Fruit fly (Drosophila melanogaster) whole organism, pupa: ENCODE results near the gene CG32814.

ENCODE experiments used
- CG10348 ChIP-seq: fragments of 200-800 bp; sonication (Bioruptor generic); IDR thresholded peaks from 2 replicates; pipeline ENCODE4 v1.3.6; 2022; ENCODE audit warnings: missing biosample characterization, missing genetic modification characterization
- CG12605 ChIP-seq: fragments of 200-800 bp; sonication (Bioruptor generic); IDR thresholded peaks from 2 replicates; pipeline ENCODE4 v1.3.6; 2022; ENCODE audit warnings: missing biosample characterization, missing genetic modification characterization
- CG13204 ChIP-seq: fragments of 200-800 bp; sonication (Bioruptor generic); optimal IDR thresholded peaks from 2 replicates; lab custom pipeline; 2018; ENCODE audit warnings: missing biosample characterization, mild to moderate bottlenecking, missing genetic modification characterization, moderate library complexity
- CG14655 ChIP-seq: fragments of 200-800 bp; sonication (Bioruptor generic); optimal IDR thresholded peaks from 3 replicates; lab custom pipeline; 2017; ENCODE audit warnings: mild to moderate bottlenecking, missing biosample characterization, missing genetic modification reagents, missing genetic modification characterization
- CG15710 ChIP-seq: fragments of 200-800 bp; sonication (Bioruptor generic); optimal IDR thresholded peaks from 2 replicates; lab custom pipeline; 2018; ENCODE audit warnings: missing biosample characterization, mild to moderate bottlenecking, missing genetic modification characterization, moderate library complexity
- CG17806 ChIP-seq: fragments of 200-800 bp; sonication (Bioruptor generic); optimal IDR thresholded peaks from 2 replicates; lab custom pipeline; 2018; ENCODE audit warnings: missing biosample characterization, mild to moderate bottlenecking, missing genetic modification characterization, moderate library complexity
- CG32121 ChIP-seq: fragments of 200-800 bp; sonication (Bioruptor generic); IDR thresholded peaks from 2 replicates; pipeline ENCODE4 v1.3.6; 2022; ENCODE audit warnings: missing biosample characterization, missing genetic modification characterization
- CG34367 ChIP-seq: fragments of 200-800 bp; sonication (Bioruptor generic); optimal IDR thresholded peaks from 2 replicates; lab custom pipeline; 2018; ENCODE audit warnings: missing biosample characterization, mild to moderate bottlenecking, missing genetic modification characterization
- CG4496 ChIP-seq: fragments of 200-800 bp; sonication (Bioruptor generic); IDR thresholded peaks from 3 replicates; pipeline ENCODE4 v1.3.6; 2022; ENCODE audit warnings: missing biosample characterization, missing genetic modification characterization
- CG8159 ChIP-seq: fragments of 200-800 bp; sonication (Bioruptor generic); optimal IDR thresholded peaks from 3 replicates; lab custom pipeline; 2018; ENCODE audit warnings: missing biosample characterization, mild to moderate bottlenecking, missing genetic modification characterization, moderate library complexity
- CG8301 ChIP-seq: fragments of 200-800 bp; sonication (Bioruptor generic); optimal IDR thresholded peaks from 2 replicates; lab custom pipeline; 2018; ENCODE audit warnings: missing biosample characterization, mild to moderate bottlenecking, missing genetic modification characterization
- CG9948 ChIP-seq: fragments of 200-800 bp; sonication (Bioruptor generic); optimal IDR thresholded peaks from 2 replicates; lab custom pipeline; 2018; ENCODE audit warnings: missing biosample characterization, mild to moderate bottlenecking, missing genetic modification characterization, moderate library complexity
- D1 ChIP-seq: fragments of 200-800 bp; sonication (Bioruptor generic); optimal IDR thresholded peaks from 2 replicates; lab custom pipeline; 2018; ENCODE audit warnings: missing biosample characterization, mild to moderate bottlenecking, missing genetic modification characterization, moderate library complexity
- EcR ChIP-seq: fragments of 200-800 bp; sonication (Bioruptor generic); optimal IDR thresholded peaks from 3 replicates; lab custom pipeline; 2019; ENCODE audit warnings: missing biosample characterization, missing genetic modification characterization, mild to moderate bottlenecking, moderate library complexity, missing genetic modification reagents
- Ets98B ChIP-seq: fragments of 200-800 bp; sonication (Bioruptor generic); IDR thresholded peaks from 2 replicates; pipeline ENCODE4 v1.3.6; 2022; ENCODE audit warnings: missing biosample characterization, missing genetic modification characterization
- Pif1A ChIP-seq: fragments of 200-800 bp; sonication (Bioruptor generic); optimal IDR thresholded peaks from 3 replicates; lab custom pipeline; 2016; ENCODE audit warnings: missing biosample characterization, missing genetic modification characterization
- Pif1B ChIP-seq: fragments of 200-800 bp; sonication (Bioruptor generic); optimal IDR thresholded peaks from 3 replicates; lab custom pipeline; 2016; ENCODE audit warnings: missing biosample characterization, missing genetic modification characterization
- Snoo ChIP-seq: fragments of 200-800 bp; sonication (Bioruptor generic); optimal IDR thresholded peaks from 3 replicates; lab custom pipeline; 2017; ENCODE audit warnings: missing biosample characterization, mild to moderate bottlenecking, missing genetic modification characterization, inconsistent platforms
- fd96Ca ChIP-seq: fragments of 200-800 bp; sonication (Bioruptor generic); IDR thresholded peaks from 3 replicates; pipeline ENCODE4 v1.3.6; 2022; ENCODE audit warnings: missing biosample characterization, missing genetic modification characterization
- gl ChIP-seq: fragments of 200-800 bp; sonication (Bioruptor generic); optimal IDR thresholded peaks from 2 replicates; lab custom pipeline; 2018; ENCODE audit warnings: missing biosample characterization, mild to moderate bottlenecking, missing genetic modification characterization
- rn ChIP-seq: fragments of 200-800 bp; sonication (Bioruptor generic); IDR thresholded peaks from 2 replicates; pipeline ENCODE4 v1.3.6; 2022; ENCODE audit warnings: missing biosample characterization, missing genetic modification characterization

The CG32814 gene

dm6 chrX:1047695-1048094, 21.2 kb upstream of the CG32814 start:
- TF ChIP-seq CG10348 (GFP tag; lab: Robert Waterston, UW) (no peak), CG8159 (tag; lab: Kevin White, UChicago) (no peak), gl (no peak), CG13204 (GFP tag; lab: Kevin White, UChicago) (no peak), CG4496 (GFP tag; lab: Robert Waterston, UW) (no peak), Pif1A (no peak), CG17806 (tag; lab: Kevin White, UChicago) (no peak), D1 (tag; lab: Kevin White, UChicago) (no peak), CG34367 (tag; lab: Kevin White, UChicago) (no peak)

- TF ChIP-seq Ets98B (GFP tag; lab: Robert Waterston, UW) (no peak), CG8301 (tag; lab: Kevin White, UChicago) (no peak), Pif1B (no peak), CG9948 (tag; lab: Kevin White, UChicago) (no peak), CG14655 (no peak), CG15710 (no peak), fd96Ca (no peak), CG8159 (tag; lab: Kevin White, UChicago) (no peak), CG10348 (GFP tag; lab: Robert Waterston, UW) (no peak), D1 (tag; lab: Kevin White, UChicago) (no peak), EcR (no peak), Snoo (tag; lab: Kevin White, UChicago) (no peak), Pif1A (no peak), CG12605 (no peak), rn (GFP tag; lab: Robert Waterston, UW) (no peak), CG34367 (tag; lab: Kevin White, UChicago) (no peak), CG32121 (GFP tag; lab: Robert Waterston, UW) (no peak), CG17806 (tag; lab: Kevin White, UChicago) (no peak), CG13204 (GFP tag; lab: Kevin White, UChicago) (no peak)
These were observed 19.4 kb upstream of the CG32814 start, which contains the start of gene CG42259 for dm6 chrX:1045924-1046323. TSS of gene CG42259 (plus strand) at chrX:1046224.

- TF ChIP-seq CG4496 (GFP tag; lab: Robert Waterston, UW) (peak; percentile 74; the same call in 2 of the 3 replicates), CG8301 (tag; lab: Kevin White, UChicago) (peak; percentile 44), EcR (no peak), CG15710 (peak; percentile 10), CG17806 (tag; lab: Kevin White, UChicago) (peak; percentile 17), Pif1B (peak; percentile 3), CG10348 (GFP tag; lab: Robert Waterston, UW) (no peak), CG13204 (GFP tag; lab: Kevin White, UChicago) (no peak), CG32121 (GFP tag; lab: Robert Waterston, UW) (peak; percentile 41), CG12605 (no peak), Pif1A (peak; percentile 22), fd96Ca (no peak), gl (no peak), Snoo (tag; lab: Kevin White, UChicago) (peak; percentile 29), CG9948 (tag; lab: Kevin White, UChicago) (peak; percentile 13), CG34367 (tag; lab: Kevin White, UChicago) (peak; percentile 21), CG8159 (tag; lab: Kevin White, UChicago) (peak; percentile 30), Ets98B (GFP tag; lab: Robert Waterston, UW) (0 out of 2 replicates have a peak, but pooled peaks have one; percentile 19)
These were observed 15.0 kb upstream of the CG32814 start for dm6 chrX:1041407-1042038.

DNA sequence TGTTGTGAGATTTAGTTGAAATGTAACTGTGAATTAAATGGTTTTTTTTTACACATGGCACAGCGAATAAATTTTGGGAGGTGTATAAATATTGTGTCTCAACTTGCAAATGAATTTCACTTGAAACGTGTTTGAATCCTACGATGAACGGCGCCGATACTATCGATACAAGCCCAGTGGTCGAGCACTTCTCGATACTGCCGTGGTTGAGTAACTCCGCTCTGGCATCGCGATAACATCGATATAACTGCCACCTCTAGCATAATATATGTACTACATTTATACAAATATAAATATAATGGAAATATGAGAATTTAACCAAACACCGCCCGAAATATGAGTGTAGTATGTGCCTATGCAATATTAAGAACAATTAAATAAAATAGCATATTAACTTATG, 6.6 kb upstream of the CG32814 start:
- TF ChIP-seq CG15710, result no peak
- peak; percentile 46; the same call in 2 of the 3 replicates for TF ChIP-seq CG4496 (GFP tag; lab: Robert Waterston, UW)
- TF ChIP-seq CG10348 (GFP tag; lab: Robert Waterston, UW), result no peak
- TF ChIP-seq CG8301 (tag; lab: Kevin White, UChicago), result no peak
- 0 out of 2 replicates have a peak, but pooled peaks have one; percentile 11 for TF ChIP-seq Ets98B (GFP tag; lab: Robert Waterston, UW)
- no peak for TF ChIP-seq gl
- no peak for TF ChIP-seq CG12605
- TF ChIP-seq rn (GFP tag; lab: Robert Waterston, UW), result no peak
- TF ChIP-seq fd96Ca, result no peak; the same call in 2 of the 3 replicates
- no peak for TF ChIP-seq EcR
- TF ChIP-seq Pif1A, result no peak
- TF ChIP-seq Pif1B, result no peak

DNA sequence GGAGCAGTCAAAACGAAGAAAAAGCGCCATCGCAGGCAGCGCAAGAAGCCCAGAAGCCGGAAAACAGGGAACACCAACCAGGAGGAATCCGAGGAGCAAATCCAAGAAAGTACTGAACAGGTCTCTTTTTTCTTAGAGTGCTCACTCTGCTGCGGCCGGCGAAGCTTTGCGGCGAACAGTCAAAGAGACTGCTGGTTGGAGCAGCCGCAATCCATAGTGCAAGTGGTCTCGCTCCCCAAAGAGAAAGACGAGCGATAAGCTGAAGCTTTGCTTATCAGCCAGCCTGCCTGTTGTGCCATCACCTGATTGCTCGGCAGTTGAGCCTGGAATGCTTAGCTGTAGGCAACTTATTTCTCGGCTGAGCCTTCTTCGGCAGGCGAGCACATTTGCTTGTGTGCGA, 4.7 kb upstream of the CG32814 start, which contains the start of gene CG14630:
Gene CG14630 (plus strand): TSS at position 301 of the 400 bp plus-strand sequence.
- TF ChIP-seq rn (GFP tag; lab: Robert Waterston, UW), result no peak
- no peak for TF ChIP-seq CG10348 (GFP tag; lab: Robert Waterston, UW)
- TF ChIP-seq CG13204 (GFP tag; lab: Kevin White, UChicago), result no peak
- TF ChIP-seq CG17806 (tag; lab: Kevin White, UChicago), result no peak
- TF ChIP-seq CG32121 (GFP tag; lab: Robert Waterston, UW), result no peak
- no peak for TF ChIP-seq CG15710
- TF ChIP-seq Pif1A, result no peak
- no peak for TF ChIP-seq CG8159 (tag; lab: Kevin White, UChicago)
- no peak for TF ChIP-seq fd96Ca
- no peak for TF ChIP-seq Pif1B
- no peak for TF ChIP-seq CG34367 (tag; lab: Kevin White, UChicago)
- TF ChIP-seq gl, result no peak

- TF ChIP-seq Snoo (tag; lab: Kevin White, UChicago) (no peak), CG9948 (tag; lab: Kevin White, UChicago) (no peak), CG15710 (no peak), CG8159 (tag; lab: Kevin White, UChicago) (peak; percentile 6), CG13204 (GFP tag; lab: Kevin White, UChicago) (no peak)
These were observed 4.0 kb upstream of the CG32814 start, which contains the start of the genes Cdc45 and Rpp21 for dm6 chrX:1030478-1030877. TSS of gene Cdc45 (minus strand) at chrX:1030556. TSS of gene Rpp21 (plus strand) at chrX:1030758.
